Fruit fly (Drosophila melanogaster) whole organism, embryonic: Measurements from ENCODE around the gene CG42512.
A peak's percentile ranks its signal among the peaks of the same experiment; 100 is the strongest.

Experiments used
- Ada2b ChIP-seq: fragments of 200-800 bp; sonication (Bioruptor generic); IDR thresholded peaks from 2 replicates; pipeline ENCODE4 v1.3.6; 2022; ENCODE audit warnings: missing biosample characterization, missing genetic modification characterization
- Atf-2 ChIP-seq: fragments of 200-800 bp; sonication (Bioruptor generic); optimal IDR thresholded peaks from 2 replicates; lab custom pipeline; 2016; ENCODE audit warnings: missing biosample characterization, missing genetic modification characterization
- B-H1 ChIP-seq: fragments of 200-800 bp; sonication (Bioruptor generic); IDR thresholded peaks from 3 replicates; pipeline ENCODE4 v1.3.6; 2022; ENCODE audit warnings: missing biosample characterization, missing genetic modification characterization
- CG10267 ChIP-seq: fragments of 200-800 bp; sonication (Bioruptor generic); optimal IDR thresholded peaks from 2 replicates; lab custom pipeline; 2018; ENCODE audit warnings: missing biosample characterization, mild to moderate bottlenecking, missing genetic modification characterization, moderate library complexity
- CG11247 ChIP-seq: fragments of 200-800 bp; sonication (Bioruptor generic); IDR thresholded peaks from 2 replicates; pipeline ENCODE4 v1.3.6; 2022; ENCODE audit warnings: missing biosample characterization, missing genetic modification characterization
- CG15601 ChIP-seq: fragments of 200-800 bp; sonication (Bioruptor generic); optimal IDR thresholded peaks from 3 replicates; lab custom pipeline; 2019; ENCODE audit warnings: missing biosample characterization, mild to moderate bottlenecking, missing genetic modification characterization, moderate library complexity
- CG16813 ChIP-seq: fragments of 200-800 bp; sonication (Bioruptor generic); IDR thresholded peaks from 3 replicates; pipeline ENCODE4 v1.3.6; 2022; ENCODE audit warnings: missing biosample characterization, missing genetic modification characterization; ENCODE audit not compliant: partially characterized antibody
- CG16815 ChIP-seq: fragments of 200-800 bp; sonication (Bioruptor generic); optimal IDR thresholded peaks from 3 replicates; lab custom pipeline; 2017; ENCODE audit warnings: missing biosample characterization, mild to moderate bottlenecking, missing genetic modification characterization
- CG17385 ChIP-seq: fragments of 200-800 bp; sonication (Bioruptor generic); optimal IDR thresholded peaks from 3 replicates; lab custom pipeline; 2018; ENCODE audit warnings: missing biosample characterization, mild to moderate bottlenecking, missing genetic modification characterization
- CG2116 ChIP-seq: fragments of 200-800 bp; sonication (Bioruptor generic); optimal IDR thresholded peaks from 3 replicates; lab custom pipeline; 2018; ENCODE audit warnings: missing biosample characterization, mild to moderate bottlenecking, missing genetic modification characterization
- CG2120 ChIP-seq: fragments of 200-800 bp; sonication (Bioruptor generic); optimal IDR thresholded peaks from 3 replicates; lab custom pipeline; 2016; ENCODE audit warnings: missing biosample characterization, missing genetic modification characterization
- CG2712 ChIP-seq: fragments of 200-800 bp; optimal IDR thresholded peaks from 3 replicates; lab custom pipeline; 2019; ENCODE audit warnings: missing biosample characterization, mild to moderate bottlenecking, missing genetic modification characterization, moderate library complexity
- CG4360 ChIP-seq: fragments of 200-800 bp; sonication (Bioruptor generic); IDR thresholded peaks from 2 replicates; pipeline ENCODE4 v1.3.6; 2022; ENCODE audit warnings: missing biosample characterization, missing genetic modification characterization
- CG4707 ChIP-seq: fragments of 200-800 bp; sonication (Bioruptor generic); optimal IDR thresholded peaks from 2 replicates; lab custom pipeline; 2018; ENCODE audit warnings: missing biosample characterization, mild to moderate bottlenecking, missing genetic modification characterization, moderate library complexity
- CG7963 ChIP-seq: fragments of 200-800 bp; sonication (Bioruptor generic); IDR thresholded peaks from 3 replicates; pipeline ENCODE4 v1.3.6; 2022; ENCODE audit warnings: missing biosample characterization, missing genetic modification characterization; ENCODE audit not compliant: partially characterized antibody
- Dek ChIP-seq: fragments of 200-800 bp; sonication (Bioruptor generic); optimal IDR thresholded peaks from 3 replicates; lab custom pipeline; 2019; ENCODE audit warnings: missing biosample characterization, mild to moderate bottlenecking, missing genetic modification characterization, moderate library complexity
- Hr51 ChIP-seq, 2 experiments: fragments of 200-800 bp; sonication (Bioruptor generic); optimal IDR thresholded peaks; 2 replicates in 1 of 2; 3 replicates in 1 of 2; lab custom pipeline; 2016 to 2018; ENCODE audit warnings: missing biosample characterization in 2 of 2, missing genetic modification characterization in 2 of 2, mild to moderate bottlenecking in 1 of 2, moderate library complexity in 1 of 2
- Hr78 ChIP-seq, 2 experiments: fragments of 200-800 bp in 1 of 2; fragments of >200 bp in 1 of 2; sonication (Bioruptor generic) in 1 of 2; optimal IDR thresholded peaks; 2 replicates each; lab custom pipeline; 2017 to 2019; ENCODE audit warnings: missing biosample characterization in 2 of 2, missing genetic modification characterization in 2 of 2, mild to moderate bottlenecking in 1 of 2, moderate library complexity in 1 of 2
- Jarid2 ChIP-seq: fragments of 200-800 bp; sonication (Bioruptor generic); optimal IDR thresholded peaks from 3 replicates; lab custom pipeline; 2017; ENCODE audit warnings: mild to moderate bottlenecking, missing biosample characterization, missing genetic modification reagents, missing genetic modification characterization
- Myb ChIP-seq: fragments of 200-800 bp; sonication (Bioruptor generic); optimal IDR thresholded peaks from 2 replicates; lab custom pipeline; 2016; ENCODE audit warnings: missing biosample characterization, missing genetic modification characterization
- NC2α ChIP-seq: fragments of 200-800 bp; sonication (Bioruptor generic); optimal IDR thresholded peaks from 2 replicates; lab custom pipeline; 2016; ENCODE audit warnings: missing biosample characterization, missing genetic modification characterization
- NC2β ChIP-seq: fragments of 200-800 bp; sonication (Bioruptor generic); optimal IDR thresholded peaks from 2 replicates; lab custom pipeline; 2016; ENCODE audit warnings: missing biosample characterization, missing genetic modification characterization
- NK7.1 ChIP-seq: fragments of 200-800 bp; sonication (Bioruptor generic); optimal IDR thresholded peaks from 3 replicates; lab custom pipeline; 2016; ENCODE audit warnings: missing biosample characterization, missing genetic modification characterization
- Opbp ChIP-seq: fragments of 200-800 bp; sonication (Bioruptor generic); IDR thresholded peaks from 3 replicates; pipeline ENCODE4 v1.3.6; 2022; ENCODE audit warnings: missing biosample characterization, missing genetic modification characterization; ENCODE audit not compliant: partially characterized antibody
- PHDP ChIP-seq: fragments of 200-800 bp; sonication (Bioruptor generic); optimal IDR thresholded peaks from 3 replicates; lab custom pipeline; 2018; ENCODE audit warnings: missing biosample characterization, mild to moderate bottlenecking, missing genetic modification characterization, moderate library complexity
- Ravus ChIP-seq: fragments of 200-800 bp; sonication (Bioruptor generic); IDR thresholded peaks from 2 replicates; pipeline ENCODE4 v1.3.6; 2022; ENCODE audit warnings: missing biosample characterization, missing genetic modification characterization
- Sin3A ChIP-seq: fragments of >200 bp; optimal IDR thresholded peaks from 2 replicates; lab custom pipeline; 2018
- Sox102F ChIP-seq: fragments of 200-800 bp; sonication (Bioruptor generic); optimal IDR thresholded peaks from 2 replicates; lab custom pipeline; 2018; ENCODE audit warnings: missing biosample characterization, mild to moderate bottlenecking, missing genetic modification characterization, moderate library complexity
- YL-1 ChIP-seq: fragments of 200-800 bp; sonication (Bioruptor generic); optimal IDR thresholded peaks from 3 replicates; lab custom pipeline; 2017; ENCODE audit warnings: missing biosample characterization, mild to moderate bottlenecking, missing genetic modification characterization
- bbx ChIP-seq: fragments of 200-800 bp; sonication (Bioruptor generic); IDR thresholded peaks from 2 replicates; pipeline ENCODE4 v1.3.6; 2022; ENCODE audit warnings: missing biosample characterization, missing genetic modification characterization; ENCODE audit not compliant: partially characterized antibody
- bcd ChIP-seq: fragments of 200-800 bp; sonication (Bioruptor generic); optimal IDR thresholded peaks from 2 replicates; lab custom pipeline; 2017; ENCODE audit warnings: missing biosample characterization, mild to moderate bottlenecking, missing genetic modification characterization
- chinmo ChIP-seq: fragments of 200-800 bp; sonication (Bioruptor generic); IDR thresholded peaks from 4 replicates; pipeline ENCODE4 v1.3.6; 2022; ENCODE audit warnings: missing biosample characterization, missing genetic modification characterization; ENCODE audit not compliant: partially characterized antibody
- chn ChIP-seq: fragments of 200-800 bp; sonication (Bioruptor generic); optimal IDR thresholded peaks from 2 replicates; lab custom pipeline; 2016; ENCODE audit warnings: missing biosample characterization, missing genetic modification characterization
- dm ChIP-seq: fragments of 200-800 bp; sonication (Bioruptor generic); optimal IDR thresholded peaks from 3 replicates; lab custom pipeline; 2016; ENCODE audit warnings: missing biosample characterization, missing genetic modification characterization
- fd3F ChIP-seq: fragments of 200-800 bp; sonication (Bioruptor generic); optimal IDR thresholded peaks from 2 replicates; lab custom pipeline; 2018; ENCODE audit warnings: missing biosample characterization, mild to moderate bottlenecking, missing genetic modification characterization, moderate library complexity
- fd96Cb ChIP-seq: fragments of 200-800 bp; sonication (Bioruptor generic); optimal IDR thresholded peaks from 2 replicates; lab custom pipeline; 2018; ENCODE audit warnings: missing biosample characterization, mild to moderate bottlenecking, missing genetic modification characterization, moderate library complexity
- onecut ChIP-seq: fragments of 200-800 bp; sonication (Bioruptor generic); IDR thresholded peaks from 2 replicates; pipeline ENCODE4 v1.3.6; 2022; ENCODE audit warnings: missing biosample characterization, missing genetic modification characterization
- pho ChIP-seq: fragments of 200-800 bp; sonication (Bioruptor generic); optimal IDR thresholded peaks from 2 replicates; lab custom pipeline; 2016; ENCODE audit warnings: missing biosample characterization, missing genetic modification characterization
- pita ChIP-seq: fragments of 200-800 bp; sonication (Bioruptor generic); optimal IDR thresholded peaks from 2 replicates; lab custom pipeline; 2017; ENCODE audit warnings: missing biosample characterization, mild to moderate bottlenecking, missing genetic modification characterization
- pum ChIP-seq: fragments of 200-800 bp; sonication (Bioruptor generic); optimal IDR thresholded peaks from 2 replicates; lab custom pipeline; 2016; ENCODE audit warnings: missing biosample characterization, missing genetic modification characterization
- pzg ChIP-seq: fragments of 200-800 bp; sonication (Bioruptor generic); optimal IDR thresholded peaks from 3 replicates; lab custom pipeline; 2018; ENCODE audit warnings: missing biosample characterization, mild to moderate bottlenecking, missing genetic modification characterization, moderate library complexity
- rib ChIP-seq: fragments of 200-800 bp; sonication (Bioruptor generic); IDR thresholded peaks from 2 replicates; pipeline ENCODE4 v1.3.6; 2022; ENCODE audit warnings: missing biosample characterization, missing genetic modification characterization
- slbo ChIP-seq: fragments of 200-800 bp; sonication (Bioruptor generic); IDR thresholded peaks from 2 replicates; pipeline ENCODE4 v1.3.6; 2022; ENCODE audit warnings: missing biosample characterization, missing genetic modification characterization
- sug ChIP-seq: fragments of 200-800 bp; optimal IDR thresholded peaks from 2 replicates; lab custom pipeline; 2019; ENCODE audit warnings: missing biosample characterization, mild to moderate bottlenecking, missing genetic modification characterization, moderate library complexity
- tll ChIP-seq, 2 experiments: fragments of 200-800 bp in 1 of 2; fragments of >200 bp in 1 of 2; sonication (Bioruptor generic) in 1 of 2; optimal IDR thresholded peaks; 2 replicates each; lab custom pipeline; 2017 to 2019; ENCODE audit warnings: missing biosample characterization in 2 of 2, missing genetic modification characterization in 2 of 2, mild to moderate bottlenecking in 1 of 2, moderate library complexity in 1 of 2
- tna ChIP-seq: fragments of 200-800 bp; sonication (Bioruptor generic); IDR thresholded peaks from 2 replicates; pipeline ENCODE4 v1.3.6; 2022; ENCODE audit warnings: missing biosample characterization, missing genetic modification characterization; ENCODE audit not compliant: partially characterized antibody
- vnd ChIP-seq: fragments of 200-800 bp; sonication (Bioruptor generic); IDR thresholded peaks from 3 replicates; pipeline ENCODE4 v1.3.6; 2022; ENCODE audit warnings: missing biosample characterization, missing genetic modification characterization; ENCODE audit not compliant: partially characterized antibody
- vvl ChIP-seq: fragments of 200-800 bp; sonication (Bioruptor generic); IDR thresholded peaks from 2 replicates; pipeline ENCODE4 v1.3.6; 2022; ENCODE audit warnings: missing biosample characterization, missing genetic modification characterization
- zen2 ChIP-seq: fragments of 200-800 bp; sonication (Bioruptor generic); IDR thresholded peaks from 3 replicates; pipeline ENCODE4 v1.3.6; 2022; ENCODE audit warnings: missing biosample characterization, missing genetic modification characterization; ENCODE audit not compliant: partially characterized antibody

CG42512 gene

DNA sequence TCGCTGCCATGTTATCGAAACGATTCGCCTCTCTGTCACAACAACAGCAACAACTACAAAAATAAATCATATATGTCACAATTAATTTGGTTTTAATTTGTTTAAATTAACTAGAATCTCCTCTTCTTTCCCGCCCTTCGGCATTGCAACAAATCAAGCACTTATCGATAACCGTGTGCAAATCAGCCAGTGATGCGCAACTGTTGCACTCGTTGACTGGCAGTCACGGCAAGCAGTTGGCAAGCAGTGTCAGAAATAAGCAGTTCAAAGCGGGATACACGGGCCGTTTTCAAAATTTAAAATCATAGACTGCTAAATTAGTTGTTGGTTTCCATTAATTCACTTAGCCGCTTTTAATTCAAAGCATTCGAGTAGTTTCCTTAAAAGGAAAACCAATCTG lies 32.6 kb downstream of the CG42512 start, which contains the start of gene Axs (continued):
- TF ChIP-seq fd96Cb, result no peak
- no peak for TF ChIP-seq CG4707 (GFP tag; lab: Kevin White, UChicago)
- peak; percentile 79 for TF ChIP-seq bbx (GFP tag; lab: Robert Waterston, UW)
- TF ChIP-seq PHDP (tag; lab: Kevin White, UChicago), result no peak
- no peak for TF ChIP-seq NC2α (GFP tag; lab: Kevin White, UChicago)
- peak; percentile 85 for TF ChIP-seq CG2116
- TF ChIP-seq dm (GFP tag; lab: Kevin White, UChicago), result peak; percentile 40
- TF ChIP-seq Jarid2, result no peak
- TF ChIP-seq CG7963 (GFP tag; lab: Robert Waterston, UW), result peak; percentile 60; the same call in 1 of the 3 replicates
- TF ChIP-seq pzg (GFP tag; lab: Kevin White, UChicago), result peak; percentile 59
- TF ChIP-seq rib (GFP tag; lab: Robert Waterston, UW), result 0 out of 2 replicates have a peak, but pooled peaks have one; percentile 34
- TF ChIP-seq Hr51 (GFP tag; optimal IDR thresholded peaks at IDR 0.05; lab: Kevin White, UChicago), result peak in 1 of 2 experiments; percentile 3
- peak; percentile 52 for TF ChIP-seq slbo
- TF ChIP-seq CG2712 (tag; lab: Kevin White, UChicago), result peak; percentile 20
- peak; percentile 15 for TF ChIP-seq Atf-2 (GFP tag; lab: Kevin White, UChicago)
- peak; percentile 28 for TF ChIP-seq Dek (tag; lab: Kevin White, UChicago)
- TF ChIP-seq pho (GFP tag; lab: Kevin White, UChicago), result peak; percentile 1
- peak; percentile 9 for TF ChIP-seq pum
- peak; percentile 24 for TF ChIP-seq chn
- TF ChIP-seq CG15601 (tag; lab: Kevin White, UChicago), result peak; percentile 32
- peak; percentile 50 for TF ChIP-seq CG2120 (GFP tag; lab: Kevin White, UChicago)
- no peak for TF ChIP-seq CG16815 (GFP tag; lab: Kevin White, UChicago)
- TF ChIP-seq chinmo, result peak; percentile 99
- TF ChIP-seq CG10267 (tag; lab: Kevin White, UChicago), result peak; percentile 41
- TF ChIP-seq zen2 (GFP tag; lab: Robert Waterston, UW), result peak; percentile 66; the same call in 2 of the 3 replicates
- no peak for TF ChIP-seq fd3F
- peak; percentile 78 for TF ChIP-seq CG17385 (GFP tag; lab: Kevin White, UChicago)
- peak; percentile 58; the same call in 2 of the 3 replicates for TF ChIP-seq vnd (GFP tag; lab: Robert Waterston, UW)
- TF ChIP-seq tna (GFP tag; lab: Robert Waterston, UW), result peak; percentile 74
- TF ChIP-seq Ada2b, result no peak
- TF ChIP-seq Myb, result peak; percentile 84
- TF ChIP-seq sug (tag; lab: Kevin White, UChicago), result peak; percentile 31
- no peak for TF ChIP-seq CG4360 (GFP tag; lab: Robert Waterston, UW)
- no peak for TF ChIP-seq pita (GFP tag; lab: Kevin White, UChicago)
- TF ChIP-seq Hr78 (GFP tag; optimal IDR thresholded peaks at IDR 0.05; lab: Kevin White, UChicago), result no peak
- peak; percentile 84 for TF ChIP-seq Opbp (GFP tag; lab: Robert Waterston, UW)
- no peak for TF ChIP-seq Ravus (GFP tag; lab: Robert Waterston, UW)
- peak; percentile 48 for TF ChIP-seq Sin3A (lab: Kevin White, UChicago)
- TF ChIP-seq NK7.1 (GFP tag; lab: Kevin White, UChicago), result no peak
- TF ChIP-seq tll (GFP tag; optimal IDR thresholded peaks at IDR 0.05; lab: Kevin White, UChicago), result peak in 1 of 2 experiments; percentile 37
- TF ChIP-seq onecut (GFP tag; lab: Robert Waterston, UW), result 0 out of 2 replicates have a peak, but pooled peaks have one; percentile 7
- TF ChIP-seq bcd (GFP tag; lab: Kevin White, UChicago), result no peak
- TF ChIP-seq B-H1 (GFP tag; lab: Robert Waterston, UW), result no peak
- peak; percentile 76 for TF ChIP-seq vvl
- TF ChIP-seq CG16813 (GFP tag; lab: Robert Waterston, UW), result peak; percentile 69
- TF ChIP-seq NC2β, result peak; percentile 34
- TF ChIP-seq Sox102F (GFP tag; lab: Kevin White, UChicago), result no peak
- peak; percentile 41 for TF ChIP-seq YL-1 (GFP tag; lab: Kevin White, UChicago)
- TF ChIP-seq CG11247 (GFP tag; lab: Robert Waterston, UW), result no peak
